Worm (Caenorhabditis elegans) whole organism, late embryonic: ENCODE measurements around the gene F23B2.7.

Experiments
- C38D4.7 ChIP-seq: fragments of 200-800 bp; sonication (Bioruptor generic); optimal IDR thresholded peaks from 2 replicates; lab custom pipeline; 2018; ENCODE audit warnings: mild to moderate bottlenecking, missing genetic modification characterization, moderate library complexity, missing compliant biosample characterization
- K09A11.1 ChIP-seq: sonication (generic microtip); optimal IDR thresholded peaks from 2 replicates; lab custom pipeline; 2017; ENCODE audit warnings: antibody characterized with exemption, mild to moderate bottlenecking, missing genetic modification characterization, missing compliant biosample characterization; ENCODE audit not compliant: insufficient read depth
- T23F11.4 ChIP-seq: fragments of 200-800 bp; sonication (Bioruptor generic); optimal IDR thresholded peaks from 2 replicates; lab custom pipeline; 2018; ENCODE audit warnings: mild to moderate bottlenecking, missing genetic modification characterization, missing compliant biosample characterization
- Y22D7AL.16 ChIP-seq: sonication (generic microtip); optimal IDR thresholded peaks from 2 replicates; lab custom pipeline; 2016; ENCODE audit warnings: missing genetic modification characterization, missing compliant biosample characterization
- ama-1 ChIP-seq: fragments of 150-350 bp; optimal IDR thresholded peaks from 2 replicates; lab custom pipeline; 2014
- ceh-14 ChIP-seq: sonication (generic microtip); optimal IDR thresholded peaks from 2 replicates; lab custom pipeline; 2016; ENCODE audit warnings: missing genotype, missing genetic modification characterization, missing compliant biosample characterization
- ceh-18 ChIP-seq: sonication (generic microtip); optimal IDR thresholded peaks from 2 replicates; lab custom pipeline; 2016; ENCODE audit warnings: missing genetic modification characterization, missing compliant biosample characterization
- ceh-22 ChIP-seq: sonication (generic microtip); optimal IDR thresholded peaks from 2 replicates; lab custom pipeline; 2017; ENCODE audit warnings: missing biosample characterization, missing genetic modification characterization
- ceh-30 ChIP-seq: fragments of 150-350 bp; optimal IDR thresholded peaks from 2 replicates; lab custom pipeline; 2014; ENCODE audit warnings: missing biosample characterization, missing genetic modification characterization
- ceh-31 ChIP-seq: sonication (generic microtip); optimal IDR thresholded peaks from 2 replicates; lab custom pipeline; 2016; ENCODE audit warnings: missing genetic modification characterization, missing compliant biosample characterization
- ceh-34 ChIP-seq: sonication (generic microtip); optimal IDR thresholded peaks from 2 replicates; lab custom pipeline; 2016; ENCODE audit warnings: mild to moderate bottlenecking, missing genetic modification characterization, missing compliant biosample characterization
- ceh-9 ChIP-seq: sonication (generic microtip); optimal IDR thresholded peaks from 2 replicates; lab custom pipeline; 2016; ENCODE audit warnings: mild to moderate bottlenecking, missing genetic modification characterization, inconsistent platforms, missing compliant biosample characterization
- che-1 ChIP-seq: sonication (generic microtip); optimal IDR thresholded peaks from 2 replicates; lab custom pipeline; 2016; ENCODE audit warnings: mild to moderate bottlenecking, missing genetic modification characterization, missing compliant biosample characterization
- dmd-4 ChIP-seq: sonication (generic microtip); optimal IDR thresholded peaks from 2 replicates; lab custom pipeline; 2016; ENCODE audit warnings: borderline replicate concordance, missing genetic modification characterization, missing compliant biosample characterization
- dve-1 ChIP-seq: sonication (generic microtip); optimal IDR thresholded peaks from 2 replicates; lab custom pipeline; 2017; ENCODE audit warnings: antibody characterized with exemption, mild to moderate bottlenecking, missing genetic modification characterization, missing compliant biosample characterization
- elt-2 ChIP-seq: sonication (generic microtip); optimal IDR thresholded peaks from 2 replicates; lab custom pipeline; 2016; ENCODE audit warnings: missing genetic modification reagents, missing genetic modification characterization, missing compliant biosample characterization
- elt-4 ChIP-seq: sonication (generic microtip); optimal IDR thresholded peaks from 2 replicates; lab custom pipeline; 2016; ENCODE audit warnings: missing genetic modification characterization, missing compliant biosample characterization
- eyg-1 ChIP-seq: sonication (generic microtip); optimal IDR thresholded peaks from 2 replicates; lab custom pipeline; 2016; ENCODE audit warnings: missing genotype, missing genetic modification characterization, missing compliant biosample characterization
- fkh-10 ChIP-seq: fragments of 150-350 bp; optimal IDR thresholded peaks from 2 replicates; lab custom pipeline; 2014; ENCODE audit warnings: missing biosample characterization, missing genetic modification reagents, missing genetic modification characterization
- lim-6 ChIP-seq: sonication (generic microtip); optimal IDR thresholded peaks from 2 replicates; lab custom pipeline; 2016; ENCODE audit warnings: missing genetic modification characterization, missing compliant biosample characterization
- mec-3 ChIP-seq: sonication (generic microtip); optimal IDR thresholded peaks from 2 replicates; lab custom pipeline; 2016; ENCODE audit warnings: borderline replicate concordance, missing genetic modification characterization, missing compliant biosample characterization
- nfya-1 ChIP-seq: sonication (generic microtip); optimal IDR thresholded peaks from 2 replicates; lab custom pipeline; 2017; ENCODE audit warnings: missing genetic modification characterization, mild to moderate bottlenecking, missing compliant biosample characterization, antibody characterized with exemption, moderate library complexity
- nhr-232 ChIP-seq: sonication (generic microtip); optimal IDR thresholded peaks from 2 replicates; lab custom pipeline; 2016; ENCODE audit warnings: missing genetic modification characterization, missing compliant biosample characterization
- npax-4 ChIP-seq: sonication (generic microtip); optimal IDR thresholded peaks from 2 replicates; lab custom pipeline; 2016; ENCODE audit warnings: missing genetic modification characterization, missing compliant biosample characterization
- pag-3 ChIP-seq: sonication (generic microtip); optimal IDR thresholded peaks from 2 replicates; lab custom pipeline; 2016; ENCODE audit warnings: missing compliant biosample characterization, missing genetic modification characterization, borderline replicate concordance
- pax-1 ChIP-seq: fragments of 150-350 bp; optimal IDR thresholded peaks from 2 replicates; lab custom pipeline; 2014; ENCODE audit warnings: missing biosample characterization, missing genetic modification characterization
- pha-2 ChIP-seq: sonication (generic microtip); optimal IDR thresholded peaks from 2 replicates; lab custom pipeline; 2017; ENCODE audit warnings: mild to moderate bottlenecking, missing genetic modification characterization, missing compliant biosample characterization
- pqm-1 ChIP-seq: sonication (generic microtip); optimal IDR thresholded peaks from 2 replicates; lab custom pipeline; 2016; ENCODE audit warnings: missing genetic modification characterization, missing compliant biosample characterization
- ref-2 ChIP-seq: sonication (generic microtip); optimal IDR thresholded peaks from 2 replicates; lab custom pipeline; 2016; ENCODE audit warnings: missing genetic modification characterization, missing compliant biosample characterization
- rnt-1 ChIP-seq: sonication (generic microtip); optimal IDR thresholded peaks from 2 replicates; lab custom pipeline; 2016; ENCODE audit warnings: missing genetic modification characterization, missing compliant biosample characterization
- sdc-2 ChIP-seq: sonication (generic microtip); optimal IDR thresholded peaks from 2 replicates; lab custom pipeline; 2016; ENCODE audit warnings: missing genotype, missing genetic modification characterization, missing compliant biosample characterization
- sox-2 ChIP-seq: fragments of 200-800 bp; sonication (Bioruptor generic); IDR thresholded peaks from 2 replicates; pipeline ENCODE4 v1.3.6; 2022; ENCODE audit warnings: missing genetic modification reagents, missing genetic modification characterization, missing compliant biosample characterization
- syd-9 ChIP-seq: sonication (generic microtip); optimal IDR thresholded peaks from 2 replicates; lab custom pipeline; 2016; ENCODE audit warnings: mild to moderate bottlenecking, missing genetic modification characterization, moderate library complexity, missing compliant biosample characterization
- tbx-2 ChIP-seq: sonication (generic microtip); optimal IDR thresholded peaks from 2 replicates; lab custom pipeline; 2016; ENCODE audit warnings: missing genetic modification characterization, missing compliant biosample characterization
- unc-42 ChIP-seq: sonication (generic microtip); optimal IDR thresholded peaks from 2 replicates; lab custom pipeline; 2016; ENCODE audit warnings: missing genotype, missing genetic modification characterization, missing compliant biosample characterization
- unc-86 ChIP-seq: sonication (generic microtip); optimal IDR thresholded peaks from 2 replicates; lab custom pipeline; 2016; ENCODE audit warnings: missing genetic modification characterization, missing compliant biosample characterization

Gene F23B2.7

DNA sequence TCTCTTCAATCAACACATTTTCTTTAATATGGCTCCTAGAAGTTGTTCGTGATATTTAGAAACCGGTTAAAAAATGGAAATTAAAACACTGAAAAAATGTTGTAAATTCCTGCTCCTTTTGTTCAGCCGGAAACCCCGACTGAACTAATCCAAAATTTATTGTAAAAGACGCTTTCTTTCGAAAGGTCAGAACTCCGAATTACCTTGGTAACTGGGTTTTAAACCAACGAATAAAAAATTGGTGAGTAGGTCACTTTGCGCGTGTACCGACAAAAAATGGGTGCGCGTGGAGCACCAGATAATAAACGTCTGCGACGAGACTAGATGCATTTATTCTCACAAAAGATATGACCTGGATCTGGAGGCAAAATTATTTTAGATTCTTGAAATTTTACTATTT is 19.7 kb upstream of the F23B2.7 start:
- TF ChIP-seq elt-2 (tag; lab: Kevin White, UChicago) = no peak
- no peak for TF ChIP-seq dmd-4
- TF ChIP-seq unc-86 (tag; lab: Kevin White, UChicago) = no peak
- no peak for TF ChIP-seq rnt-1
- TF ChIP-seq lim-6 (tag; lab: Kevin White, UChicago) = no peak
- no peak for TF ChIP-seq pha-2

DNA sequence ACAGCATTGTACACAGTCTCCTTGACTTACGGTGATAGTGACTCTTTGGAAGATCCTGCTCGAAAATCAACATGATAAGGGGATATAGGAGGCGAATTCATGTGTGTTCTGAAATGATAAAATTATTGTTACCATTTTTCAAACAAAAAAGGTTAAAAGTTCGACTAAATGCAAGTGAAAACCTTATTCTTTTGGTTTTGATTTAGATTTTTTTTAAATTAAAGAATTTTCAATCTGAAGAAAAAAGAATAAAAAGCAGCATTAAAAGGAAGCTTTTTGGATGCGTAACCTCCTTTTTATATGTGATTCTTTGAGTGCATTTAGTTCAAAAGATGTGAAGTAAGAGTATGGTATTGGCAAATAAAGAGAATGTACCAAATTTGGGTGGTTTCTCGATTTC is 14.9 kb upstream of the F23B2.7 start, which contains the start of gene delm-1:
delm-1 (minus strand) TSS at position 101 of the 400 bp plus-strand sequence.
- TF ChIP-seq npax-4 (tag; lab: Kevin White, UChicago) = no peak
- no peak for TF ChIP-seq pax-1
- TF ChIP-seq Y22D7AL.16 (tag; lab: Kevin White, UChicago) = no peak
- no peak for TF ChIP-seq fkh-10 (GFP tag; lab: Kevin White, UChicago)
- no peak for TF ChIP-seq pag-3 (tag; lab: Kevin White, UChicago)
- no peak for TF ChIP-seq T23F11.4 (GFP tag; lab: Kevin White, UChicago)
- no peak for TF ChIP-seq K09A11.1
- TF ChIP-seq lim-6 (tag; lab: Kevin White, UChicago) = no peak
- TF ChIP-seq dve-1 (tag; lab: Kevin White, UChicago) = no peak
- no peak for TF ChIP-seq eyg-1 (tag; lab: Kevin White, UChicago)
- TF ChIP-seq unc-86 (tag; lab: Kevin White, UChicago) = no peak

DNA sequence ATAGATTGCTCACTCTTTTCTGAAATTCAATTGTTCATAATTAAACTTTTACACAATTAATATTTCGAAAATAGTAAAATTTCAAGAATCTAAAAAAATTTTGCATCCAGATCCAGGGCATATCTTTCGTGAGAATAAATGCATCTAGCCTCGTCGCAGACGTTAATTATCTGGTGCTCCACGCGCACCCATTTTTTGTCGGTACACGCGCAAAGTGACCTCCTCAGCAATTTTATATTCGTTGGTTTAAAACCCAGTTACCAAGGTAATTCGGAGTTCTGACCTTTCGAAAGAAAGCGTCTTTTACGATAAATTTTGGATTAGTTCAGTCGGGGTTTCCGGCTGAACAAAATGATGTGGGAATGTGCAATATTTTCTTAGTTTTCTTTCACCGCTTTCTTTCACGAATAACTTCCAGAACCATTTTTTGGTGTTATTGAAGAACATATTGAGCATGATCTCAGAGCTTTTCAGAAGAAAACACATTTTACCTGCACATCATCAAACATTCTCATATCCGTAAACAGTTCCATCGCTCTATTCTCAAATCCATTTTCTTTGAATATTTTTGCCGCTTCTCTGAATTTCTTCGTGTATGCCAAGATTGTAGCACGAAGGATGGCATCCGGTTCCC is 10.0 kb upstream of the F23B2.7 start:
- TF ChIP-seq T23F11.4 (GFP tag; lab: Kevin White, UChicago) (no peak), elt-2 (tag; lab: Kevin White, UChicago) (no peak)

DNA sequence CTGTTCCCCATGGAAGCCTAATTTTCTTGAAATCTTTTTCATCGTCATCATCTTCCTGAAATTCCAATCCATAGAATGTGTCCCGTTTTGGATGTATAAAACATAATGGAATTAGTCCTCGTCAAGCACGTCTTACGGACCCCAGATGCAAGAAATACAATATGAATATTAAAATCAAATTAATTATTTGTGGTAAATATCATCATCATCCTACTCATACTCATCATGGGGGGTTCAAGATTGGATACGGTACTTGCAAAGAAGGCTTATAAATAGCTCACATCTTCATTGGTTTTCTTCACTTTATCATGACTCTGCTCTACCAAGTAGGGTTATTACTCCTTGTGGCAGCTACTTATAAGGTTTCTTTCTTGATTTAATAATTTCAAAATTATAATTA is 5.9 kb upstream of the F23B2.7 start, which contains the start of gene flp-1:
flp-1 (plus strand) TSS at position 301 of the 400 bp plus-strand sequence.
- TF ChIP-seq unc-42 (tag; lab: Kevin White, UChicago) (peak; percentile 29), sox-2 (GFP tag; lab: Robert Waterston, UW) (no peak)
- TF ChIP-seq, all 69 proteins: peak for 1

DNA sequence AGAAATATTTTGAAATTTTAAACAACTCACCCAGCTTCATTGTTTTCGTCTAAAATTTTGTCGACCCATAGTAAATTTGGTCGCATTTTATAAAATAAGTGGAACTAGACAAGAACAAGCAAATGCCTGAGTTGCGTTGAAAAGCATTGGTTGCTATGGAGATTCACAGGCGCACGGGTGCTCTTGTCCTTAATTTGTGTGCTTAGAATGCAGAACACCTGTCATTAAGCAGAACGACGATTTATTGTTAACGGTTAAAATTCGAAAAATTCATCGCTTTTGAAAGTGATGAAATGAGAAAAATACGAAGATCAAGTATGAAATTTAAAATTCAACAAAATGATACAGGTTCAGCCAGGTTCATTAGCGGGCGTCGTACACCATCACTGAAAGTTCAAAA is 4.2 kb upstream of the F23B2.7 start, which contains the start of gene daf-10:
daf-10 (minus strand) TSS at position 101 of the 400 bp plus-strand sequence.
- TF ChIP-seq ceh-31 (tag; lab: Kevin White, UChicago) (no peak), pha-2 (no peak), ceh-22 (tag; lab: Kevin White, UChicago) (no peak), unc-42 (tag; lab: Kevin White, UChicago) (no peak), dmd-4 (no peak), ceh-34 (no peak), nfya-1 (no peak), sox-2 (GFP tag; lab: Robert Waterston, UW) (no peak), dve-1 (tag; lab: Kevin White, UChicago) (no peak), ceh-18 (no peak)

DNA sequence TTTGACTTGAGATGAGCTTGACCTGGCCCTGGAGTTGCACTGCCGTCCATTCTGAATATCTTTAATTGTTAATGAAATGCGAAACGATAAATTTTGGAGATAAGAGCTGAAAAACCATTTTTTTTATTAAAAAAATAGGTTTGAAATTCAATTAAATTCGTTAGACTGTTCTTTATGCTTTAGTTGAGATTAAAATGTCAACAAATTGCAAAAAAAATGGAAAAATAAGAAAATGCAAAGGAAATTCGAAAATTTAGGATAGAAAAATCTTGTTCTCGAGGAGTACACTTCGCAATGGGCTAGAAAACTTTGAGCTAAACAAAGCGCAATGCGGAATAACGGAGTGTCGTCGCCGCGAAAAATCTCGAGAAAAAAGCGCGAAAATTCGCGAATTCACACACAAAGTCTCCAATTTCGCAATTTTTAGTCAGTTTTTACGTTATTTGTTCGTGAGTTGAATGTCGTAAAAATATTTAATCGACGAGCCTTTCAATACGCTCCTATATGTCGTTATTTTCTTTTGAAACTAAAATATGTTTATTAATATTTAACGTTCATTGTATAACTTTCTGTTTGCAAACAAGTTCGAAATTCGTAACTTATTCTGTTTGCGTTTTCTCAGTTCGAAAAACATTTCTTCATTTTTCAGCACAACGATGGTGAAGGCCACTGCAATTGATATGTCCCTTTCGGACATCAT is 3.3 kb upstream of the F23B2.7 start, which contains the start of the genes rpb-12 and aly-2:
rpb-12 (minus strand) TSS at position 51 of the 700 bp plus-strand sequence.
aly-2 (plus strand) TSS at position 650 of the 700 bp plus-strand sequence.
- TF ChIP-seq tbx-2 (tag; lab: Kevin White, UChicago) (peak; percentile 35), unc-86 (tag; lab: Kevin White, UChicago) (no peak), che-1 (tag; lab: Kevin White, UChicago) (no peak), sdc-2 (tag; lab: Kevin White, UChicago) (no peak), elt-2 (tag; lab: Kevin White, UChicago) (peak; percentile 40)

DNA sequence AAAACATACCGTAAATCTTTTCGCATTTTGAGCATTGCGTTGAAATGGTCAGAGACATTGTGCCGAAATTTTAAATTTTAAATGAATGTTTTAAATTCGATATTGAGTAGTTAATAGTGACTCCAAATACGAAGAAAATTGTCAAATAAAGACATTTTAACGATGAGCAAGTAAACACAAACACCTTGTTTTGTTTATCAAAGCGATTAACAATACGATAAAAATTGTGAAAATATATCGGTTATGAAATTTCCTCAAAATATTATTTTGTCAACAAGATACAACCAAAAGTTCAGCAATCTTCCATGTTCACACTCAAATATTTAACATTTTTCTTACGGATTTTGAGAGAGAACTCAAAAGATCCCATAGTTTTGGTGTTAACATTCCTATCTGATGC is 4.0 kb downstream of the F23B2.7 start, which contains the start of gene F23B2.10:
F23B2.10 (minus strand) TSS at position 101 of the 400 bp plus-strand sequence.
- TF ChIP-seq ama-1 (lab: Kevin White, UChicago) = no peak
- TF ChIP-seq mec-3 (tag; lab: Kevin White, UChicago) = no peak
- no peak for TF ChIP-seq nhr-232 (tag; lab: Kevin White, UChicago)
- TF ChIP-seq C38D4.7 (GFP tag; lab: Kevin White, UChicago) = no peak
- no peak for TF ChIP-seq ceh-30 (tag; lab: Kevin White, UChicago)
- TF ChIP-seq Y22D7AL.16 (tag; lab: Kevin White, UChicago) = no peak
- TF ChIP-seq ceh-14 = no peak
- TF ChIP-seq unc-42 (tag; lab: Kevin White, UChicago) = no peak
- TF ChIP-seq elt-4 (tag; lab: Kevin White, UChicago) = no peak
- no peak for TF ChIP-seq ceh-22 (tag; lab: Kevin White, UChicago)
- TF ChIP-seq syd-9 (tag; lab: Kevin White, UChicago) = no peak
- TF ChIP-seq pqm-1 (tag; lab: Kevin White, UChicago) = no peak
- no peak for TF ChIP-seq ref-2
- no peak for TF ChIP-seq ceh-9 (tag; lab: Kevin White, UChicago)
